Fruit fly (Drosophila melanogaster) whole organism, prepupa: Measurements from ENCODE around the gene Aasdh.

Source experiments
- Blimp-1 ChIP-seq: fragments of 200-800 bp; sonication (Bioruptor generic); optimal IDR thresholded peaks from 3 replicates; lab custom pipeline; 2017; ENCODE audit warnings: missing biosample characterization, missing genetic modification characterization, mild to moderate bottlenecking, moderate library complexity, missing genetic modification reagents
- CG10631 ChIP-seq: fragments of 200-800 bp; sonication (Bioruptor generic); optimal IDR thresholded peaks from 2 replicates; lab custom pipeline; 2016; ENCODE audit warnings: missing biosample characterization, missing genetic modification characterization
- CG10669 ChIP-seq: fragments of 200-800 bp; sonication (Bioruptor generic); optimal IDR thresholded peaks from 3 replicates; lab custom pipeline; 2018; ENCODE audit warnings: missing biosample characterization, mild to moderate bottlenecking, missing genetic modification characterization, moderate library complexity
- CG11294 ChIP-seq: fragments of 200-800 bp; sonication (Bioruptor generic); IDR thresholded peaks from 2 replicates; pipeline ENCODE4 v1.3.6; 2022; ENCODE audit warnings: missing biosample characterization, missing genetic modification characterization
- CG11762 ChIP-seq: fragments of 200-800 bp; sonication (Bioruptor generic); optimal IDR thresholded peaks from 3 replicates; lab custom pipeline; 2016; ENCODE audit warnings: missing biosample characterization, missing genetic modification characterization; ENCODE audit not compliant: insufficient read depth
- CG11902 ChIP-seq: fragments of 200-800 bp; sonication (Bioruptor generic); optimal IDR thresholded peaks from 3 replicates; lab custom pipeline; 2016; ENCODE audit warnings: missing biosample characterization, missing genetic modification characterization
- CG15336 ChIP-seq: fragments of 200-800 bp; sonication (Bioruptor generic); IDR thresholded peaks from 2 replicates; pipeline ENCODE4 v1.3.6; 2022; ENCODE audit warnings: missing biosample characterization, missing genetic modification characterization
- CG1621 ChIP-seq: fragments of 200-800 bp; sonication (Bioruptor generic); optimal IDR thresholded peaks from 3 replicates; lab custom pipeline; 2018; ENCODE audit warnings: missing biosample characterization, mild to moderate bottlenecking, missing genetic modification characterization
- CG16779 ChIP-seq: fragments of 200-800 bp; sonication (Bioruptor generic); optimal IDR thresholded peaks from 3 replicates; lab custom pipeline; 2017; ENCODE audit warnings: missing biosample characterization, mild to moderate bottlenecking, missing genetic modification characterization
- CG31627 ChIP-seq: fragments of 200-800 bp; sonication (Bioruptor generic); optimal IDR thresholded peaks from 3 replicates; lab custom pipeline; 2016; ENCODE audit warnings: missing biosample characterization, missing genetic modification characterization
- CG32006 ChIP-seq: fragments of 200-800 bp; sonication (Bioruptor generic); optimal IDR thresholded peaks from 3 replicates; lab custom pipeline; 2017; ENCODE audit warnings: missing biosample characterization, mild to moderate bottlenecking, missing genetic modification characterization
- CG34406 ChIP-seq: fragments of 200-800 bp; sonication (Bioruptor generic); optimal IDR thresholded peaks from 3 replicates; lab custom pipeline; 2016; ENCODE audit warnings: missing biosample characterization, missing genetic modification characterization
- CG4318 ChIP-seq: fragments of 200-800 bp; sonication (Bioruptor generic); optimal IDR thresholded peaks from 3 replicates; lab custom pipeline; 2017; ENCODE audit warnings: missing biosample characterization, mild to moderate bottlenecking, missing genetic modification characterization
- CG6163 ChIP-seq: fragments of 200-800 bp; sonication (Bioruptor generic); IDR thresholded peaks from 3 replicates; pipeline ENCODE4 v1.3.6; 2022; ENCODE audit warnings: missing biosample characterization, missing genetic modification characterization
- CG6276 ChIP-seq: fragments of 200-800 bp; sonication (Bioruptor generic); optimal IDR thresholded peaks from 2 replicates; lab custom pipeline; 2017; ENCODE audit warnings: missing biosample characterization, mild to moderate bottlenecking, missing genetic modification characterization
- CG6808 ChIP-seq: fragments of 200-800 bp; sonication (Bioruptor generic); optimal IDR thresholded peaks from 3 replicates; lab custom pipeline; 2017; ENCODE audit warnings: missing biosample characterization, missing genetic modification characterization, mild to moderate bottlenecking, moderate library complexity, missing genetic modification reagents
- CG6854 ChIP-seq: fragments of 200-800 bp; sonication (Bioruptor generic); optimal IDR thresholded peaks from 2 replicates; lab custom pipeline; 2017; ENCODE audit warnings: missing biosample characterization, mild to moderate bottlenecking, missing genetic modification characterization
- CG7368 ChIP-seq: fragments of 200-800 bp; sonication (Bioruptor generic); optimal IDR thresholded peaks from 3 replicates; lab custom pipeline; 2016; ENCODE audit warnings: missing biosample characterization, missing genetic modification characterization
- CG8119 ChIP-seq: fragments of 200-800 bp; sonication (Bioruptor generic); IDR thresholded peaks from 3 replicates; pipeline ENCODE4 v1.3.6; 2022; ENCODE audit warnings: missing biosample characterization, missing genetic modification characterization
- CG8632 ChIP-seq: fragments of 200-800 bp; sonication (Bioruptor generic); optimal IDR thresholded peaks from 3 replicates; lab custom pipeline; 2016; ENCODE audit warnings: missing biosample characterization, missing genetic modification characterization
- Eip78C ChIP-seq: fragments of 200-800 bp; sonication (Bioruptor generic); peaks from one replicate; lab custom pipeline; 2016; ENCODE audit warnings: missing biosample characterization, missing genetic modification characterization
- Eip93F ChIP-seq: fragments of 200-800 bp; sonication (Bioruptor generic); optimal IDR thresholded peaks from 2 replicates; lab custom pipeline; 2016; ENCODE audit warnings: missing biosample characterization, mild to moderate bottlenecking, missing genetic modification characterization
- Ets21C ChIP-seq: fragments of 200-800 bp; sonication (Bioruptor generic); optimal IDR thresholded peaks from 3 replicates; lab custom pipeline; 2016; ENCODE audit warnings: missing biosample characterization, missing genetic modification characterization
- Gug ChIP-seq: fragments of 200-800 bp; sonication (Bioruptor generic); IDR thresholded peaks from 2 replicates; pipeline ENCODE4 v1.3.6; 2022; ENCODE audit warnings: missing biosample characterization, missing genetic modification characterization
- Hr38 ChIP-seq: sonication (Bioruptor generic); optimal IDR thresholded peaks from 2 replicates; lab custom pipeline; 2016; ENCODE audit warnings: missing biosample characterization, missing genetic modification characterization
- Hr39 ChIP-seq: fragments of 200-800 bp; sonication (Bioruptor generic); optimal IDR thresholded peaks from 2 replicates; lab custom pipeline; 2016; ENCODE audit warnings: missing biosample characterization, missing genetic modification characterization
- Lpt ChIP-seq: fragments of 200-800 bp; sonication (Bioruptor generic); optimal IDR thresholded peaks from 3 replicates; lab custom pipeline; 2016; ENCODE audit warnings: missing biosample characterization, missing genetic modification characterization
- Met ChIP-seq: fragments of 200-800 bp; sonication (Bioruptor generic); optimal IDR thresholded peaks from 3 replicates; lab custom pipeline; 2016; ENCODE audit warnings: missing biosample characterization, missing genetic modification characterization
- Sox14 ChIP-seq: fragments of 200-800 bp; sonication (Bioruptor generic); optimal IDR thresholded peaks from 3 replicates; lab custom pipeline; 2016; ENCODE audit warnings: missing biosample characterization, missing genetic modification characterization
- Sox15 ChIP-seq: fragments of 200-800 bp; sonication (Bioruptor generic); optimal IDR thresholded peaks from 3 replicates; lab custom pipeline; 2016; ENCODE audit warnings: missing biosample characterization, missing genetic modification characterization
- achi ChIP-seq: fragments of 200-800 bp; sonication (Bioruptor generic); optimal IDR thresholded peaks from 3 replicates; lab custom pipeline; 2016; ENCODE audit warnings: missing biosample characterization, missing genetic modification characterization
- acj6 ChIP-seq: fragments of 200-800 bp; sonication (Bioruptor generic); optimal IDR thresholded peaks from 3 replicates; lab custom pipeline; 2016; ENCODE audit warnings: missing biosample characterization, missing genetic modification characterization
- dac ChIP-seq: fragments of 200-800 bp; sonication (Bioruptor generic); optimal IDR thresholded peaks from 2 replicates; lab custom pipeline; 2017; ENCODE audit warnings: missing biosample characterization, mild to moderate bottlenecking, missing genetic modification characterization
- dsx ChIP-seq: fragments of 200-800 bp; optimal IDR thresholded peaks from 3 replicates; lab custom pipeline; 2019; ENCODE audit warnings: missing biosample characterization, mild to moderate bottlenecking, missing genetic modification characterization, moderate library complexity; ENCODE audit not compliant: poor library complexity, severe bottlenecking
- eg ChIP-seq: fragments of 200-800 bp; sonication (Bioruptor generic); IDR thresholded peaks from 3 replicates; pipeline ENCODE4 v1.3.6; 2022; ENCODE audit warnings: missing biosample characterization, missing genetic modification characterization
- esn ChIP-seq: fragments of 200-800 bp; sonication (Bioruptor generic); optimal IDR thresholded peaks from 2 replicates; lab custom pipeline; 2016; ENCODE audit warnings: missing biosample characterization, mild to moderate bottlenecking, missing genetic modification characterization, moderate library complexity
- fd59A ChIP-seq: fragments of 200-800 bp; sonication (Bioruptor generic); optimal IDR thresholded peaks from 2 replicates; lab custom pipeline; 2017; ENCODE audit warnings: missing biosample characterization, mild to moderate bottlenecking, missing genetic modification characterization, missing genetic modification reagents
- fd85E ChIP-seq: fragments of 200-800 bp; sonication (Bioruptor generic); optimal IDR thresholded peaks from 3 replicates; lab custom pipeline; 2016; ENCODE audit warnings: missing biosample characterization, missing genetic modification characterization
- lz ChIP-seq: fragments of 200-800 bp; sonication (Bioruptor generic); optimal IDR thresholded peaks from 3 replicates; lab custom pipeline; 2016; ENCODE audit warnings: missing biosample characterization, missing genetic modification characterization
- pdm3 ChIP-seq: fragments of 200-800 bp; sonication (Bioruptor generic); optimal IDR thresholded peaks from 3 replicates; lab custom pipeline; 2016; ENCODE audit warnings: missing biosample characterization, missing genetic modification characterization
- salr ChIP-seq, 2 experiments: fragments of 200-800 bp; sonication (Bioruptor generic); optimal IDR thresholded peaks; 3 replicates each; lab custom pipeline; 2016 to 2018; ENCODE audit warnings: missing biosample characterization in 2 of 2, missing genetic modification characterization in 2 of 2, mild to moderate bottlenecking in 1 of 2
- ss ChIP-seq, 2 experiments: fragments of 200-800 bp; sonication (Bioruptor generic); optimal IDR thresholded peaks; 2 replicates in 1 of 2; 3 replicates in 1 of 2; lab custom pipeline; 2017 to 2018; ENCODE audit warnings: mild to moderate bottlenecking in 2 of 2, missing biosample characterization in 2 of 2, missing genetic modification characterization in 2 of 2, moderate library complexity in 1 of 2
- svp ChIP-seq: fragments of 200-800 bp; sonication (Bioruptor generic); peaks from one replicate; lab custom pipeline; 2016; ENCODE audit warnings: missing biosample characterization, missing genetic modification characterization
- topi ChIP-seq: fragments of 200-800 bp; sonication (Bioruptor generic); optimal IDR thresholded peaks from 3 replicates; lab custom pipeline; 2016; ENCODE audit warnings: missing biosample characterization, missing genetic modification characterization

Gene Aasdh

DNA sequence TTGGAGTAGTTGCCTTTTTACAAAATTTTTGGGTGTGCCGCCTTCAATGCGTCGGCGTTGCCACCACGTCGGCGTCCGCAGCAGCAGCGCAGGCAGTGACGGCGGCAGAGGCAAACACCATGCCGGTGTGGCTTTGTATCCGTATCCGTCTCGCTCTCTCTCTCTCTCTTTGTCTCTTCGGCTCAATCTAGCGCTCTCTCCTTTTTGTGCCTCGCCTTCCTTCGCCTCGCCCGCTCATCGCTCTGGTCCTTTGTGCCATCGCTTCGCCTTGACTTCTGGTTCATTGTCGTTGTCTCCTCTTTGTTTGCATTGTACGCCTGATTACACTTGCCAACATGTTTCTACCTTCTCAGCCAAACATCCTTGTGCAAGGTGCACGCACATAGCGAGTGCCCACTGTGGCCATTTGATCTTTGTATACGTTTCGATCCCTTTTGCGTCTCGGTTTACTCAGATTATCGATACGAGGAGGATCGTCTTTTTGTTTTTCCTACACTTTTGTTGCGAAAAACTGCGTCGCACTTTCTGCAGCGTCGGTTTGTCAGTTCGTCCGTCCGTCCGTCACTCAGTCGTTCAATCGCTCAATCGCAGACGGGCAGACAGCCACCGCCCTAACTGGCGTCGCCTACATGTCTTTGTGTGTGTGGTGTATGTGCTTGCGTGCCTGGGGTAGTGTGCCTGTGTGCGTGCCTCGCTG, 32.9 kb downstream of the Aasdh start (continued):
- TF ChIP-seq ss (GFP tag; optimal IDR thresholded peaks at IDR 0.05; lab: Kevin White, UChicago) (peak; percentile 82 to 90), Eip78C (peak; percentile 94), CG32006 (GFP tag; lab: Kevin White, UChicago) (peak; percentile 65), salr (GFP tag; optimal IDR thresholded peaks at IDR 0.05; lab: Kevin White, UChicago) (peak; percentile 32 to 63), CG1621 (tag; lab: Kevin White, UChicago) (peak; percentile 71), Met (GFP tag; lab: Kevin White, UChicago) (peak; percentile 80), CG10631 (GFP tag; lab: Kevin White, UChicago) (peak; percentile 73), svp (GFP tag; lab: Kevin White, UChicago) (peak; percentile 99), fd85E (GFP tag; lab: Kevin White, UChicago) (peak; percentile 62)

DNA sequence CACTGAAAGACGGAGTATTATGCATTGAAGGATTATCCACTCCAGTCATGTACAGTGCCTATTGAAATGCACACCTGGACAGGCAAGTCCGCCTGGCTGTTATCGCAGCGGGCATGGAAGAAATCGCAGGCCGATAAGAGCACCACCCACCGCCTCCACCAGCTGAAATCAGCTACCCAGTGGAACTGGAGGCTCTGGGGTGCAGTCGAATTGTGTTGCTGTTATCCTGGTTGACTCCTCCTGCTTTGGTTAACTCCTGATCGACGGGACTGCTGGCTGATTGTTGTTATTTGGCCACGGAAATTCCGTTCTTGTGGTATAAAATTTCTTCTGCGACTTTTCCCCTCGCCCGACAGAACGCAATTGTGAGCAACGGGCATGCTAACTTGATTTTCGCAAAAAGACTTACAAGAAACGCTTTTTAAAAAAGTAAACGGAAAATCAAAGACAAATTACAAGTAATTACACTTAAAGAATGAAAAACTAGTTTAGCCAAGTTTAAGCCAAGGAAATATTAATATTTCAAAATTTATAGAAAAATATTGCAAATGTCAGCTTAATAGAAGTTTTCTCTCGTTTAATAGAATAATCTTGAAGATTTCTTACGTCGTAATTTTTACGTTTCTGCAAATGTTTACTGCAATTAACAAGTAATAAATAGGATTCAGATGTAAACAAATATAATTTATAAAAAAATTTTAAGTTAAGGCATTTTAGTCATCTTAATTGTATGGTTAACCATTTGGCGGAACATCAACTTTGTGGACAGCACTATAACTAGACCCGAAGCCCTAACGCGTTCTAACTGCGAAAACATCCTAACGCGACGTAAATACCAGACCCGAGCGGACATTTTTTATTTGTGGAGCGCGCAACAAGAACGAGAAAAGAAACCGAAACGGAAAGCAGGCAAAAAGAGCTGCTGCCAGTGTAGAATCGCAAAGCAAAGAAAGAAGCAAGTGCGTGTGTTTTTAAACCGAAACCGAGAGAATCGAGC, 34.2 kb downstream of the Aasdh start, which contains the start of the genes CG13398 and Akap200:
CG13398 (minus strand) TSS at position 370 of the 997 bp plus-strand sequence.
Akap200 (plus strand) TSS at position 804 of the 997 bp plus-strand sequence.
- no peak for TF ChIP-seq CG4318 (GFP tag; lab: Kevin White, UChicago)
- peak; percentile 68; the same call in 1 of the 3 replicates for TF ChIP-seq CG6163 (GFP tag; lab: Robert Waterston, UW)
- no peak; the same call in 1 of the 2 replicates for TF ChIP-seq CG11294 (GFP tag; lab: Robert Waterston, UW)
- peak; percentile 76 for TF ChIP-seq Eip78C
- TF ChIP-seq svp (GFP tag; lab: Kevin White, UChicago), result peak; percentile 84
- TF ChIP-seq Hr38 (GFP tag; lab: Kevin White, UChicago), result no peak
- peak; percentile 47 for TF ChIP-seq CG31627 (GFP tag; lab: Kevin White, UChicago)
- no peak for TF ChIP-seq acj6 (GFP tag; lab: Kevin White, UChicago)
- TF ChIP-seq pdm3 (GFP tag; lab: Kevin White, UChicago), result no peak
- peak; percentile 38 for TF ChIP-seq Met (GFP tag; lab: Kevin White, UChicago)
- peak; percentile 64 for TF ChIP-seq CG10631 (GFP tag; lab: Kevin White, UChicago)
- no peak for TF ChIP-seq fd59A
- no peak for TF ChIP-seq CG6276
- TF ChIP-seq dac (GFP tag; lab: Kevin White, UChicago), result no peak
- peak; percentile 71 for TF ChIP-seq esn (GFP tag; lab: Kevin White, UChicago)
- TF ChIP-seq CG6808 (GFP tag; lab: Kevin White, UChicago), result peak; percentile 39
- no peak for TF ChIP-seq CG11902
- TF ChIP-seq lz (GFP tag; lab: Kevin White, UChicago), result peak; percentile 22
- TF ChIP-seq Eip93F, result no peak
- peak; percentile 2 for TF ChIP-seq dsx (GFP tag; lab: Kevin White, UChicago)
- TF ChIP-seq CG8119 (GFP tag; lab: Robert Waterston, UW), result peak; percentile 55; the same call in 1 of the 3 replicates
- peak; percentile 24 for TF ChIP-seq topi (GFP tag; lab: Kevin White, UChicago)
- peak; percentile 34 for TF ChIP-seq CG8632 (GFP tag; lab: Kevin White, UChicago)
- TF ChIP-seq Ets21C (GFP tag; lab: Kevin White, UChicago), result peak; percentile 12
- no peak for TF ChIP-seq Gug
- TF ChIP-seq Lpt (GFP tag; lab: Kevin White, UChicago), result no peak
- no peak for TF ChIP-seq Hr39
- no peak for TF ChIP-seq CG1621 (tag; lab: Kevin White, UChicago)
- no peak for TF ChIP-seq CG16779 (tag; lab: Kevin White, UChicago)
- TF ChIP-seq CG15336 (GFP tag; lab: Robert Waterston, UW), result no peak; the same call in 1 of the 2 replicates
- TF ChIP-seq CG10669 (GFP tag; lab: Kevin White, UChicago), result no peak
- TF ChIP-seq Sox14 (GFP tag; lab: Kevin White, UChicago), result no peak
- TF ChIP-seq Sox15, result no peak
- peak; percentile 25 for TF ChIP-seq CG7368 (GFP tag; lab: Kevin White, UChicago)
- peak; percentile 53 for TF ChIP-seq CG34406 (GFP tag; lab: Kevin White, UChicago)
- TF ChIP-seq eg, result no peak
- TF ChIP-seq salr (GFP tag; optimal IDR thresholded peaks at IDR 0.05; lab: Kevin White, UChicago), result no peak
- TF ChIP-seq Blimp-1 (GFP tag; lab: Kevin White, UChicago), result no peak
- peak; percentile 52 for TF ChIP-seq achi (GFP tag; lab: Kevin White, UChicago)
- TF ChIP-seq ss (GFP tag; optimal IDR thresholded peaks at IDR 0.05; lab: Kevin White, UChicago), result peak; percentile 6 to 45
- no peak for TF ChIP-seq CG32006 (GFP tag; lab: Kevin White, UChicago)
- TF ChIP-seq CG6854 (GFP tag; lab: Kevin White, UChicago), result peak; percentile 41
- no peak for TF ChIP-seq CG11762 (GFP tag; lab: Kevin White, UChicago)
